Worm (Caenorhabditis elegans): ENCODE results near the gene K10D11.4.

- TF ChIP-seq ceh-58 (GFP tag; IDR thresholded peaks at IDR 0.05) (no peak), nfya-2 (GFP tag; IDR thresholded peaks at IDR 0.05) (no peak), ama-1 (optimal IDR thresholded peaks at IDR 0.05) (no peak), ama-1 (GFP tag; optimal IDR thresholded peaks at IDR 0.05) (no peak), snpc-1.1 (tag; optimal IDR thresholded peaks at IDR 0.05; ENCODE audit: insufficient read depth) (no peak), ekl-4 (GFP tag; IDR thresholded peaks at IDR 0.05) (no peak), hsf-1 (GFP tag; IDR thresholded peaks at IDR 0.05) (no peak), hrde-1 (tag; optimal IDR thresholded peaks at IDR 0.05; ENCODE audit: borderline replicate concordance) (no peak), F10E7.11 (tag; optimal IDR thresholded peaks at IDR 0.05) (no peak), nfya-1 (tag; optimal IDR thresholded peaks at IDR 0.05; ENCODE audit: borderline replicate concordance, insufficient read depth) (no peak), cebp-2 (GFP tag; IDR thresholded peaks at IDR 0.05) (no peak)
Observed at ce11 chrIV:12975981-12976380, 18.3 kb downstream of the K10D11.4 start, which contains the start of gene dod-17.

All from whole organism, young adult.